Fruit fly (Drosophila melanogaster) whole organism, prepupa: ENCODE measurements around the gene CG9922.

ENCODE experiments used
- CG10631 ChIP-seq: fragments of 200-800 bp; sonication (Bioruptor generic); optimal IDR thresholded peaks from 2 replicates; lab custom pipeline; 2016; ENCODE audit warnings: missing biosample characterization, missing genetic modification characterization
- CG10669 ChIP-seq: fragments of 200-800 bp; sonication (Bioruptor generic); optimal IDR thresholded peaks from 3 replicates; lab custom pipeline; 2018; ENCODE audit warnings: missing biosample characterization, mild to moderate bottlenecking, missing genetic modification characterization, moderate library complexity
- CG11294 ChIP-seq: fragments of 200-800 bp; sonication (Bioruptor generic); IDR thresholded peaks from 2 replicates; pipeline ENCODE4 v1.3.6; 2022; ENCODE audit warnings: missing biosample characterization, missing genetic modification characterization
- CG15336 ChIP-seq: fragments of 200-800 bp; sonication (Bioruptor generic); IDR thresholded peaks from 2 replicates; pipeline ENCODE4 v1.3.6; 2022; ENCODE audit warnings: missing biosample characterization, missing genetic modification characterization
- CG1621 ChIP-seq: fragments of 200-800 bp; sonication (Bioruptor generic); optimal IDR thresholded peaks from 3 replicates; lab custom pipeline; 2018; ENCODE audit warnings: missing biosample characterization, mild to moderate bottlenecking, missing genetic modification characterization
- CG16779 ChIP-seq: fragments of 200-800 bp; sonication (Bioruptor generic); optimal IDR thresholded peaks from 3 replicates; lab custom pipeline; 2017; ENCODE audit warnings: missing biosample characterization, mild to moderate bottlenecking, missing genetic modification characterization
- CG3032 ChIP-seq: fragments of 200-800 bp; optimal IDR thresholded peaks from 2 replicates; lab custom pipeline; 2019; ENCODE audit warnings: missing biosample characterization, mild to moderate bottlenecking, missing genetic modification characterization, moderate library complexity
- CG31627 ChIP-seq: fragments of 200-800 bp; sonication (Bioruptor generic); optimal IDR thresholded peaks from 3 replicates; lab custom pipeline; 2016; ENCODE audit warnings: missing biosample characterization, missing genetic modification characterization
- CG32006 ChIP-seq: fragments of 200-800 bp; sonication (Bioruptor generic); optimal IDR thresholded peaks from 3 replicates; lab custom pipeline; 2017; ENCODE audit warnings: missing biosample characterization, mild to moderate bottlenecking, missing genetic modification characterization
- CG34406 ChIP-seq: fragments of 200-800 bp; sonication (Bioruptor generic); optimal IDR thresholded peaks from 3 replicates; lab custom pipeline; 2016; ENCODE audit warnings: missing biosample characterization, missing genetic modification characterization
- CG3919 ChIP-seq: fragments of 200-800 bp; sonication (Bioruptor generic); optimal IDR thresholded peaks from 3 replicates; lab custom pipeline; 2016; ENCODE audit warnings: missing biosample characterization, missing genetic modification characterization
- CG4318 ChIP-seq: fragments of 200-800 bp; sonication (Bioruptor generic); optimal IDR thresholded peaks from 3 replicates; lab custom pipeline; 2017; ENCODE audit warnings: missing biosample characterization, mild to moderate bottlenecking, missing genetic modification characterization
- CG6276 ChIP-seq: fragments of 200-800 bp; sonication (Bioruptor generic); optimal IDR thresholded peaks from 2 replicates; lab custom pipeline; 2017; ENCODE audit warnings: missing biosample characterization, mild to moderate bottlenecking, missing genetic modification characterization
- CG6808 ChIP-seq: fragments of 200-800 bp; sonication (Bioruptor generic); optimal IDR thresholded peaks from 3 replicates; lab custom pipeline; 2017; ENCODE audit warnings: missing biosample characterization, missing genetic modification characterization, mild to moderate bottlenecking, moderate library complexity, missing genetic modification reagents
- CG7368 ChIP-seq: fragments of 200-800 bp; sonication (Bioruptor generic); optimal IDR thresholded peaks from 3 replicates; lab custom pipeline; 2016; ENCODE audit warnings: missing biosample characterization, missing genetic modification characterization
- CG8319 ChIP-seq: fragments of 200-800 bp; sonication (Bioruptor generic); optimal IDR thresholded peaks from 3 replicates; lab custom pipeline; 2016; ENCODE audit warnings: missing biosample characterization, missing genetic modification characterization
- CG8632 ChIP-seq: fragments of 200-800 bp; sonication (Bioruptor generic); optimal IDR thresholded peaks from 3 replicates; lab custom pipeline; 2016; ENCODE audit warnings: missing biosample characterization, missing genetic modification characterization
- CG9139 ChIP-seq: fragments of 200-800 bp; sonication (Bioruptor generic); optimal IDR thresholded peaks from 3 replicates; lab custom pipeline; 2017; ENCODE audit warnings: missing biosample characterization, mild to moderate bottlenecking, missing genetic modification characterization
- Eip75B ChIP-seq: fragments of 200-800 bp; sonication (Bioruptor generic); optimal IDR thresholded peaks from 3 replicates; lab custom pipeline; 2016; ENCODE audit warnings: missing biosample characterization, missing genetic modification characterization
- Eip78C ChIP-seq: fragments of 200-800 bp; sonication (Bioruptor generic); peaks from one replicate; lab custom pipeline; 2016; ENCODE audit warnings: missing biosample characterization, missing genetic modification characterization
- Eip93F ChIP-seq: fragments of 200-800 bp; sonication (Bioruptor generic); optimal IDR thresholded peaks from 2 replicates; lab custom pipeline; 2016; ENCODE audit warnings: missing biosample characterization, mild to moderate bottlenecking, missing genetic modification characterization
- Ets96B ChIP-seq: fragments of 200-800 bp; optimal IDR thresholded peaks from 2 replicates; lab custom pipeline; 2019; ENCODE audit warnings: missing biosample characterization, mild to moderate bottlenecking, missing genetic modification characterization, moderate library complexity
- Hr39 ChIP-seq: fragments of 200-800 bp; sonication (Bioruptor generic); optimal IDR thresholded peaks from 2 replicates; lab custom pipeline; 2016; ENCODE audit warnings: missing biosample characterization, missing genetic modification characterization
- Hr4 ChIP-seq: fragments of 200-800 bp; sonication (Bioruptor generic); optimal IDR thresholded peaks from 3 replicates; lab custom pipeline; 2016; ENCODE audit warnings: missing biosample characterization, missing genetic modification characterization
- Lpt ChIP-seq: fragments of 200-800 bp; sonication (Bioruptor generic); optimal IDR thresholded peaks from 3 replicates; lab custom pipeline; 2016; ENCODE audit warnings: missing biosample characterization, missing genetic modification characterization
- Met ChIP-seq: fragments of 200-800 bp; sonication (Bioruptor generic); optimal IDR thresholded peaks from 3 replicates; lab custom pipeline; 2016; ENCODE audit warnings: missing biosample characterization, missing genetic modification characterization
- OdsH ChIP-seq: fragments of 200-800 bp; sonication (Bioruptor generic); optimal IDR thresholded peaks from 3 replicates; lab custom pipeline; 2016; ENCODE audit warnings: missing biosample characterization, missing genetic modification characterization
- Smox ChIP-seq: fragments of 200-800 bp; sonication (Bioruptor generic); optimal IDR thresholded peaks from 3 replicates; lab custom pipeline; 2016; ENCODE audit warnings: missing biosample characterization, missing genetic modification characterization
- Sox102F ChIP-seq: fragments of 200-800 bp; sonication (Bioruptor generic); optimal IDR thresholded peaks from 2 replicates; lab custom pipeline; 2016; ENCODE audit warnings: missing biosample characterization, mild to moderate bottlenecking, missing genetic modification characterization
- Sox14 ChIP-seq: fragments of 200-800 bp; sonication (Bioruptor generic); optimal IDR thresholded peaks from 3 replicates; lab custom pipeline; 2016; ENCODE audit warnings: missing biosample characterization, missing genetic modification characterization
- Sox15 ChIP-seq: fragments of 200-800 bp; sonication (Bioruptor generic); optimal IDR thresholded peaks from 3 replicates; lab custom pipeline; 2016; ENCODE audit warnings: missing biosample characterization, missing genetic modification characterization
- acj6 ChIP-seq: fragments of 200-800 bp; sonication (Bioruptor generic); optimal IDR thresholded peaks from 3 replicates; lab custom pipeline; 2016; ENCODE audit warnings: missing biosample characterization, missing genetic modification characterization
- cyc ChIP-seq: fragments of 200-800 bp; sonication (Bioruptor generic); optimal IDR thresholded peaks from 3 replicates; lab custom pipeline; 2016; ENCODE audit warnings: missing biosample characterization, missing genetic modification characterization
- dac ChIP-seq: fragments of 200-800 bp; sonication (Bioruptor generic); optimal IDR thresholded peaks from 2 replicates; lab custom pipeline; 2017; ENCODE audit warnings: missing biosample characterization, mild to moderate bottlenecking, missing genetic modification characterization
- dsx ChIP-seq: fragments of 200-800 bp; optimal IDR thresholded peaks from 3 replicates; lab custom pipeline; 2019; ENCODE audit warnings: missing biosample characterization, mild to moderate bottlenecking, missing genetic modification characterization, moderate library complexity; ENCODE audit not compliant: poor library complexity, severe bottlenecking
- esn ChIP-seq: fragments of 200-800 bp; sonication (Bioruptor generic); optimal IDR thresholded peaks from 2 replicates; lab custom pipeline; 2016; ENCODE audit warnings: missing biosample characterization, mild to moderate bottlenecking, missing genetic modification characterization, moderate library complexity
- fd85E ChIP-seq: fragments of 200-800 bp; sonication (Bioruptor generic); optimal IDR thresholded peaks from 3 replicates; lab custom pipeline; 2016; ENCODE audit warnings: missing biosample characterization, missing genetic modification characterization
- fkh ChIP-seq: fragments of 200-800 bp; sonication (Bioruptor generic); optimal IDR thresholded peaks from 3 replicates; lab custom pipeline; 2017; ENCODE audit warnings: missing biosample characterization, mild to moderate bottlenecking, missing genetic modification characterization, moderate library complexity
- net ChIP-seq: fragments of 200-800 bp; sonication (Bioruptor generic); optimal IDR thresholded peaks from 3 replicates; lab custom pipeline; 2016; ENCODE audit warnings: missing biosample characterization, missing genetic modification characterization
- ss ChIP-seq, 2 experiments: fragments of 200-800 bp; sonication (Bioruptor generic); optimal IDR thresholded peaks; 2 replicates in 1 of 2; 3 replicates in 1 of 2; lab custom pipeline; 2017 to 2018; ENCODE audit warnings: mild to moderate bottlenecking in 2 of 2, missing biosample characterization in 2 of 2, missing genetic modification characterization in 2 of 2, moderate library complexity in 1 of 2
- svp ChIP-seq: fragments of 200-800 bp; sonication (Bioruptor generic); peaks from one replicate; lab custom pipeline; 2016; ENCODE audit warnings: missing biosample characterization, missing genetic modification characterization
- topi ChIP-seq: fragments of 200-800 bp; sonication (Bioruptor generic); optimal IDR thresholded peaks from 3 replicates; lab custom pipeline; 2016; ENCODE audit warnings: missing biosample characterization, missing genetic modification characterization
- vri ChIP-seq: fragments of 200-800 bp; sonication (Bioruptor generic); optimal IDR thresholded peaks from 3 replicates; lab custom pipeline; 2016; ENCODE audit warnings: missing biosample characterization, mild to moderate bottlenecking, missing genetic modification characterization

The CG9922 gene

dm6 chr3R:14028158-14028557 is 8.0 kb downstream of the CG9922 start:
- TF ChIP-seq CG10669 (GFP tag; lab: Kevin White, UChicago) = no peak
- TF ChIP-seq net = no peak
- no peak for TF ChIP-seq CG8632 (GFP tag; lab: Kevin White, UChicago)
- TF ChIP-seq Sox14 (GFP tag; lab: Kevin White, UChicago) = no peak
- no peak for TF ChIP-seq dac (GFP tag; lab: Kevin White, UChicago)
- no peak for TF ChIP-seq CG15336
- no peak for TF ChIP-seq CG9139 (GFP tag; lab: Kevin White, UChicago)
- peak; percentile 57 for TF ChIP-seq svp
- TF ChIP-seq topi (GFP tag; lab: Kevin White, UChicago) = peak; percentile 3
- no peak for TF ChIP-seq Eip78C (GFP tag; lab: Kevin White, UChicago)

dm6 chr3R:14026953-14027721 is 9.1 kb downstream of the CG9922 start:
- TF ChIP-seq CG9139 (GFP tag; lab: Kevin White, UChicago) = no peak
- peak; percentile 17 for TF ChIP-seq CG31627 (GFP tag; lab: Kevin White, UChicago)
- TF ChIP-seq Eip93F (GFP tag; lab: Kevin White, UChicago) = no peak
- peak; percentile 29 for TF ChIP-seq esn (GFP tag; lab: Kevin White, UChicago)
- TF ChIP-seq topi (GFP tag; lab: Kevin White, UChicago) = peak; percentile 55
- TF ChIP-seq Eip78C (GFP tag; lab: Kevin White, UChicago) = peak; percentile 13
- TF ChIP-seq fkh = peak; percentile 50
- TF ChIP-seq Met (GFP tag; lab: Kevin White, UChicago) = peak; percentile 50
- peak; percentile 36 for TF ChIP-seq cyc (GFP tag; lab: Kevin White, UChicago)
- TF ChIP-seq svp = peak; percentile 73

DNA sequence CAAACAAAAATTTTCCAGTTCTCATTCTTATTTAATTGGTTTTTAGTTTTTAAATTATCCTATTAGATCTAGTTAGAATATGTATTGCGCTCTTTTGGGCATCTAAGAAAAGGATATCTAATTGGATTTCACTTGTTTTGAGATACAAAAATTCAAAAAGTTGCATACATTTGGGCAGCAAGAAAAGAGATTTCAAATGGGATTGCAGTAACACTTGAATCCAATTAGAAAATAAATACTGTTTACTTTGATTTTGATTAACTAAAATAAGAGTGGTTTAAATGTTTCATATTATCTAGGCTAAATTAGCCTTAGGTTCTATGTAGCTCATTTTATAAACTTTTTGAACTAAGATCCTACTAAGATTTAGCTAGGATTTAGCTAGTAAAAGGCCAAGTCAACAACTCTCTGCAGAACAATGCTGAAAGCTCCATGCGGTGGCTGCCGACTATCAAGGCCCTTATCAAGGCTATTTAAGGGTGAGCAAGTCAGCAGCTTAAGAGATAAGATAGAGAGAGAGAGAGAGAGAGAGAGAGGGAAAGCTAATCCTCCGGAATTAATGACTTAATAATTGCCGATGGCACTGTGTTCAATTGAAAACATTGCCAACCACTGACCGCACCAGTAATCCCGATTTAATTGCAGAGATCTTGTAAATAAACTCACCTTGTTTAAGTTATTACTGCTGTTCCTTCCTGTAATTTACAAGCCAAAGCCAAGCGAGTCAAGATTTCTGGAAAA is 9.8 kb downstream of the CG9922 start:
- no peak for TF ChIP-seq CG10631 (GFP tag; lab: Kevin White, UChicago)
- TF ChIP-seq CG6276 (GFP tag; lab: Kevin White, UChicago) = no peak
- TF ChIP-seq vri (GFP tag; lab: Kevin White, UChicago) = peak; percentile 3
- TF ChIP-seq Met (GFP tag; lab: Kevin White, UChicago) = no peak
- no peak for TF ChIP-seq CG3919 (GFP tag; lab: Kevin White, UChicago)
- no peak for TF ChIP-seq CG8632 (GFP tag; lab: Kevin White, UChicago)
- TF ChIP-seq CG3032 (tag; lab: Kevin White, UChicago) = no peak
- TF ChIP-seq CG32006 (GFP tag; lab: Kevin White, UChicago) = no peak
- TF ChIP-seq Hr39 (GFP tag; lab: Kevin White, UChicago) = no peak
- no peak for TF ChIP-seq fd85E (GFP tag; lab: Kevin White, UChicago)
- no peak for TF ChIP-seq CG31627 (GFP tag; lab: Kevin White, UChicago)
- no peak for TF ChIP-seq Ets96B (tag; lab: Kevin White, UChicago)
- TF ChIP-seq Sox14 (GFP tag; lab: Kevin White, UChicago) = no peak
- TF ChIP-seq Hr4 (GFP tag; lab: Kevin White, UChicago) = peak; percentile 12
- no peak for TF ChIP-seq Sox102F (GFP tag; lab: Kevin White, UChicago)
- TF ChIP-seq Eip78C (GFP tag; lab: Kevin White, UChicago) = peak; percentile 44
- no peak for TF ChIP-seq acj6
- no peak for TF ChIP-seq CG16779
- no peak for TF ChIP-seq ss (GFP tag; optimal IDR thresholded peaks at IDR 0.05; lab: Kevin White, UChicago)
- TF ChIP-seq dac (GFP tag; lab: Kevin White, UChicago) = no peak
- TF ChIP-seq CG15336 = no peak
- TF ChIP-seq CG34406 (GFP tag; lab: Kevin White, UChicago) = no peak
- no peak for TF ChIP-seq OdsH (GFP tag; lab: Kevin White, UChicago)
- no peak for TF ChIP-seq CG7368 (GFP tag; lab: Kevin White, UChicago)
- TF ChIP-seq Eip93F (GFP tag; lab: Kevin White, UChicago) = no peak
- no peak for TF ChIP-seq Eip75B (GFP tag; lab: Kevin White, UChicago)
- TF ChIP-seq Smox (GFP tag; lab: Kevin White, UChicago) = no peak
- TF ChIP-seq CG9139 (GFP tag; lab: Kevin White, UChicago) = no peak
- TF ChIP-seq Sox15 = no peak
- no peak for TF ChIP-seq CG11294 (GFP tag; lab: Robert Waterston, UW)
- TF ChIP-seq CG8319 (GFP tag; lab: Kevin White, UChicago) = no peak
- TF ChIP-seq topi (GFP tag; lab: Kevin White, UChicago) = no peak
- peak; percentile 27 for TF ChIP-seq CG10669 (GFP tag; lab: Kevin White, UChicago)
- TF ChIP-seq CG6808 (GFP tag; lab: Kevin White, UChicago) = no peak
- TF ChIP-seq CG1621 (tag; lab: Kevin White, UChicago) = no peak
- no peak for TF ChIP-seq Lpt
- no peak for TF ChIP-seq fkh
- TF ChIP-seq dsx = no peak
- peak; percentile 95 for TF ChIP-seq svp
- TF ChIP-seq CG4318 (GFP tag; lab: Kevin White, UChicago) = no peak
